Worm (Caenorhabditis elegans): ENCODE results near the gene K11D12.12.

- TF ChIP-seq fkh-4 (tag; optimal IDR thresholded peaks at IDR 0.05; ENCODE audit: borderline replicate concordance) = no peak
- no peak for TF ChIP-seq hlh-17 (GFP tag; optimal IDR thresholded peaks at IDR 0.05; ENCODE audit: borderline replicate concordance)
These were observed 38.3 kb downstream of the K11D12.12 start for ce11 chrV:5090386-5090785.

All from whole organism, L1 larva.